Worm (Caenorhabditis elegans) whole organism, late embryonic: Measurements from ENCODE around the gene pals-33.
A peak's percentile ranks its signal among the peaks of the same experiment; 100 is the strongest.

Experiments
- C08G9.2 ChIP-seq: sonication (generic microtip); optimal IDR thresholded peaks from 2 replicates; lab custom pipeline; 2016; ENCODE audit warnings: mild to moderate bottlenecking, missing genetic modification characterization, moderate library complexity, missing compliant biosample characterization
- C38D4.7 ChIP-seq: fragments of 200-800 bp; sonication (Bioruptor generic); optimal IDR thresholded peaks from 2 replicates; lab custom pipeline; 2018; ENCODE audit warnings: mild to moderate bottlenecking, missing genetic modification characterization, moderate library complexity, missing compliant biosample characterization
- T23F11.4 ChIP-seq: fragments of 200-800 bp; sonication (Bioruptor generic); optimal IDR thresholded peaks from 2 replicates; lab custom pipeline; 2018; ENCODE audit warnings: mild to moderate bottlenecking, missing genetic modification characterization, missing compliant biosample characterization
- Y22D7AL.16 ChIP-seq: sonication (generic microtip); optimal IDR thresholded peaks from 2 replicates; lab custom pipeline; 2016; ENCODE audit warnings: missing genetic modification characterization, missing compliant biosample characterization
- ahr-1 ChIP-seq: sonication (generic microtip); optimal IDR thresholded peaks from 2 replicates; lab custom pipeline; 2016; ENCODE audit warnings: missing genetic modification characterization, missing compliant biosample characterization
- ama-1 ChIP-seq: fragments of 150-350 bp; optimal IDR thresholded peaks from 2 replicates; lab custom pipeline; 2014
- ceh-14 ChIP-seq: sonication (generic microtip); optimal IDR thresholded peaks from 2 replicates; lab custom pipeline; 2016; ENCODE audit warnings: missing genotype, missing genetic modification characterization, missing compliant biosample characterization
- ceh-2 ChIP-seq: sonication (generic microtip); optimal IDR thresholded peaks from 2 replicates; lab custom pipeline; 2016; ENCODE audit warnings: missing genotype, missing genetic modification characterization, missing compliant biosample characterization
- ceh-34 ChIP-seq: sonication (generic microtip); optimal IDR thresholded peaks from 2 replicates; lab custom pipeline; 2016; ENCODE audit warnings: mild to moderate bottlenecking, missing genetic modification characterization, missing compliant biosample characterization
- ceh-48 ChIP-seq: sonication (generic microtip); optimal IDR thresholded peaks from 2 replicates; lab custom pipeline; 2016; ENCODE audit warnings: missing genetic modification characterization, inconsistent platforms, missing compliant biosample characterization
- ceh-6 ChIP-seq: fragments of 200-800 bp; sonication (Bioruptor generic); optimal IDR thresholded peaks from 2 replicates; lab custom pipeline; 2018; ENCODE audit warnings: mild to moderate bottlenecking, missing genetic modification characterization, missing compliant biosample characterization
- che-1 ChIP-seq: sonication (generic microtip); optimal IDR thresholded peaks from 2 replicates; lab custom pipeline; 2016; ENCODE audit warnings: mild to moderate bottlenecking, missing genetic modification characterization, missing compliant biosample characterization
- dmd-4 ChIP-seq: sonication (generic microtip); optimal IDR thresholded peaks from 2 replicates; lab custom pipeline; 2016; ENCODE audit warnings: borderline replicate concordance, missing genetic modification characterization, missing compliant biosample characterization
- elt-2 ChIP-seq: sonication (generic microtip); optimal IDR thresholded peaks from 2 replicates; lab custom pipeline; 2016; ENCODE audit warnings: missing genetic modification reagents, missing genetic modification characterization, missing compliant biosample characterization
- eyg-1 ChIP-seq: sonication (generic microtip); optimal IDR thresholded peaks from 2 replicates; lab custom pipeline; 2016; ENCODE audit warnings: missing genotype, missing genetic modification characterization, missing compliant biosample characterization
- fkh-6 ChIP-seq: sonication (generic microtip); optimal IDR thresholded peaks from 2 replicates; lab custom pipeline; 2016; ENCODE audit warnings: missing genetic modification characterization, missing compliant biosample characterization
- gmeb-2 ChIP-seq: sonication (generic microtip); optimal IDR thresholded peaks from 2 replicates; lab custom pipeline; 2016; ENCODE audit warnings: missing genetic modification characterization, inconsistent platforms, missing compliant biosample characterization
- hlh-13 ChIP-seq: fragments of 200-800 bp; sonication (Bioruptor generic); optimal IDR thresholded peaks from 2 replicates; lab custom pipeline; 2018; ENCODE audit warnings: mild to moderate bottlenecking, missing genetic modification characterization, missing compliant biosample characterization
- hlh-6 ChIP-seq: sonication (generic microtip); optimal IDR thresholded peaks from 2 replicates; lab custom pipeline; 2016; ENCODE audit warnings: missing genotype, missing genetic modification characterization, missing compliant biosample characterization
- hlh-8 ChIP-seq: sonication (generic microtip); optimal IDR thresholded peaks from 2 replicates; lab custom pipeline; 2016; ENCODE audit warnings: missing genotype, missing genetic modification characterization, missing compliant biosample characterization
- lim-6 ChIP-seq: sonication (generic microtip); optimal IDR thresholded peaks from 2 replicates; lab custom pipeline; 2016; ENCODE audit warnings: missing genetic modification characterization, missing compliant biosample characterization
- nfya-1 ChIP-seq: sonication (generic microtip); optimal IDR thresholded peaks from 2 replicates; lab custom pipeline; 2017; ENCODE audit warnings: missing genetic modification characterization, mild to moderate bottlenecking, missing compliant biosample characterization, antibody characterized with exemption, moderate library complexity
- pat-9 ChIP-seq: fragments of 200-800 bp; sonication (Bioruptor generic); optimal IDR thresholded peaks from 2 replicates; lab custom pipeline; 2018; ENCODE audit warnings: mild to moderate bottlenecking, missing genetic modification characterization, moderate library complexity, missing compliant biosample characterization
- pha-2 ChIP-seq: sonication (generic microtip); optimal IDR thresholded peaks from 2 replicates; lab custom pipeline; 2017; ENCODE audit warnings: mild to moderate bottlenecking, missing genetic modification characterization, missing compliant biosample characterization
- pha-4 ChIP-seq: fragments of 150-350 bp; optimal IDR thresholded peaks from 2 replicates; lab custom pipeline; 2018; ENCODE audit warnings: missing biosample characterization, missing genetic modification reagents, missing genetic modification characterization
- pqm-1 ChIP-seq: sonication (generic microtip); optimal IDR thresholded peaks from 2 replicates; lab custom pipeline; 2016; ENCODE audit warnings: missing genetic modification characterization, missing compliant biosample characterization
- pros-1 ChIP-seq: fragments of 150-350 bp; optimal IDR thresholded peaks from 2 replicates; lab custom pipeline; 2014; ENCODE audit warnings: missing biosample characterization, missing genetic modification reagents, missing genetic modification characterization
- ref-2 ChIP-seq: sonication (generic microtip); optimal IDR thresholded peaks from 2 replicates; lab custom pipeline; 2016; ENCODE audit warnings: missing genetic modification characterization, missing compliant biosample characterization
- sdc-2 ChIP-seq: sonication (generic microtip); optimal IDR thresholded peaks from 2 replicates; lab custom pipeline; 2016; ENCODE audit warnings: missing genotype, missing genetic modification characterization, missing compliant biosample characterization
- tbx-2 ChIP-seq: sonication (generic microtip); optimal IDR thresholded peaks from 2 replicates; lab custom pipeline; 2016; ENCODE audit warnings: missing genetic modification characterization, missing compliant biosample characterization
- ttx-3 ChIP-seq: sonication (generic microtip); optimal IDR thresholded peaks from 2 replicates; lab custom pipeline; 2016; ENCODE audit warnings: missing genetic modification reagents, missing genetic modification characterization, missing compliant biosample characterization
- unc-42 ChIP-seq: sonication (generic microtip); optimal IDR thresholded peaks from 2 replicates; lab custom pipeline; 2016; ENCODE audit warnings: missing genotype, missing genetic modification characterization, missing compliant biosample characterization
- unc-55 ChIP-seq: sonication (generic microtip); optimal IDR thresholded peaks from 2 replicates; lab custom pipeline; 2017; ENCODE audit warnings: missing biosample characterization, missing genetic modification reagents, missing genetic modification characterization
- zip-5 ChIP-seq: sonication (generic microtip); optimal IDR thresholded peaks from 2 replicates; lab custom pipeline; 2016; ENCODE audit warnings: missing genetic modification characterization, missing compliant biosample characterization
- ztf-16 ChIP-seq: sonication (generic microtip); optimal IDR thresholded peaks from 2 replicates; lab custom pipeline; 2017; ENCODE audit warnings: missing genetic modification characterization, missing compliant biosample characterization

The pals-33 gene

ce11 chrV:3703888-3704287, 30.7 kb downstream of the pals-33 start (continued):
- peak; percentile 19 for TF ChIP-seq C08G9.2 (tag; lab: Kevin White, UChicago)
- TF ChIP-seq tbx-2 (tag; lab: Kevin White, UChicago), result no peak
- no peak for TF ChIP-seq Y22D7AL.16 (tag; lab: Kevin White, UChicago)
- TF ChIP-seq fkh-6 (tag; lab: Kevin White, UChicago), result no peak
- no peak for TF ChIP-seq pqm-1 (tag; lab: Kevin White, UChicago)
- TF ChIP-seq zip-5 (tag; lab: Kevin White, UChicago), result no peak
- no peak for TF ChIP-seq ama-1
- TF ChIP-seq ztf-16 (tag; lab: Kevin White, UChicago), result no peak
- TF ChIP-seq pat-9, result no peak
- no peak for TF ChIP-seq sdc-2 (tag; lab: Kevin White, UChicago)
- no peak for TF ChIP-seq hlh-13
- TF ChIP-seq dmd-4, result no peak
- no peak for TF ChIP-seq lim-6 (tag; lab: Kevin White, UChicago)
- no peak for TF ChIP-seq gmeb-2 (tag; lab: Kevin White, UChicago)
- peak; percentile 36 for TF ChIP-seq unc-42 (tag; lab: Kevin White, UChicago)
- no peak for TF ChIP-seq C38D4.7 (GFP tag; lab: Kevin White, UChicago)
- TF ChIP-seq eyg-1 (tag; lab: Kevin White, UChicago), result no peak
- TF ChIP-seq ceh-6 (GFP tag; lab: Kevin White, UChicago), result no peak
- TF ChIP-seq che-1, result no peak
- TF ChIP-seq hlh-8 (tag; lab: Kevin White, UChicago), result no peak
- no peak for TF ChIP-seq hlh-6
- TF ChIP-seq ttx-3, result no peak

- no peak for TF ChIP-seq ceh-2 (tag; lab: Kevin White, UChicago)
- no peak for TF ChIP-seq ztf-16 (tag; lab: Kevin White, UChicago)
- TF ChIP-seq, all 69 proteins: peak for 0
Measured at ce11 chrV:3704688-3705087, 31.5 kb downstream of the pals-33 start, which contains the start of gene lin-40. Gene lin-40, plus strand, starts transcription at chrV:3704988.

- TF ChIP-seq pat-9 (no peak), ceh-6 (GFP tag; lab: Kevin White, UChicago) (no peak), C08G9.2 (tag; lab: Kevin White, UChicago) (no peak), unc-55 (no peak), lim-6 (tag; lab: Kevin White, UChicago) (no peak), pros-1 (tag; lab: Kevin White, UChicago) (no peak), Y22D7AL.16 (tag; lab: Kevin White, UChicago) (no peak), unc-42 (tag; lab: Kevin White, UChicago) (no peak)
Measured at ce11 chrV:3706167-3706566, 33.0 kb downstream of the pals-33 start.

ce11 chrV:3706893-3707292, 33.7 kb downstream of the pals-33 start:
- no peak for TF ChIP-seq elt-2 (tag; lab: Kevin White, UChicago)
- TF ChIP-seq ceh-14, result no peak
- no peak for TF ChIP-seq T23F11.4 (GFP tag; lab: Kevin White, UChicago)
- TF ChIP-seq ceh-2 (tag; lab: Kevin White, UChicago), result no peak
- TF ChIP-seq ceh-34 (tag; lab: Kevin White, UChicago), result no peak
- TF ChIP-seq ahr-1, result no peak
- TF ChIP-seq pha-2 (tag; lab: Kevin White, UChicago), result no peak
- no peak for TF ChIP-seq gmeb-2 (tag; lab: Kevin White, UChicago)
- TF ChIP-seq che-1, result no peak
- no peak for TF ChIP-seq pha-4 (tag; lab: Kevin White, UChicago)
- TF ChIP-seq Y22D7AL.16 (tag; lab: Kevin White, UChicago), result no peak
- no peak for TF ChIP-seq ref-2 (tag; lab: Kevin White, UChicago)
- no peak for TF ChIP-seq hlh-13
- no peak for TF ChIP-seq ceh-48 (tag; lab: Kevin White, UChicago)
- no peak for TF ChIP-seq hlh-6

- peak; percentile 87 for TF ChIP-seq nfya-1 (tag; lab: Kevin White, UChicago)
Measured at ce11 chrV:3707560-3707959, 34.4 kb downstream of the pals-33 start.
